Worm (Caenorhabditis elegans) whole organism, midembryonic: ENCODE measurements around the gene R01B10.3.
"Not testable (repeated sequence)": the region's sequence is repeated elsewhere in the genome, so short reads cannot be mapped to it uniquely, and the experiment has no call there.

Experiments used
- T22C8.4 ChIP-seq: fragments of 200-800 bp; sonication (Bioruptor generic); IDR thresholded peaks from 2 replicates; pipeline ENCODE4 v1.3.6; 2022; ENCODE audit warnings: missing genetic modification characterization, missing compliant biosample characterization
- cog-1 ChIP-seq: sonication (generic microtip); optimal IDR thresholded peaks from 2 replicates; lab custom pipeline; 2016; ENCODE audit warnings: missing genetic modification characterization, missing compliant biosample characterization
- flt-1 ChIP-seq: fragments of 200-800 bp; sonication (Bioruptor generic); IDR thresholded peaks from 2 replicates; pipeline ENCODE4 v1.3.6; 2022; ENCODE audit warnings: missing genetic modification characterization, missing compliant biosample characterization
- klf-2 ChIP-seq: fragments of 200-800 bp; sonication (Bioruptor generic); conservative IDR thresholded peaks from 2 replicates; pipeline ENCODE4 v1.3.6; 2022; ENCODE audit warnings: missing genetic modification reagents, missing genetic modification characterization, missing compliant biosample characterization
- med-1 ChIP-seq: sonication (generic microtip); optimal IDR thresholded peaks from 2 replicates; lab custom pipeline; 2017; ENCODE audit warnings: missing genetic modification characterization, mild to moderate bottlenecking, missing compliant biosample characterization, antibody characterized with exemption, missing genetic modification reagents; ENCODE audit not compliant: insufficient read depth
- ref-1 ChIP-seq: fragments of 200-800 bp; sonication (Bioruptor generic); conservative IDR thresholded peaks from 2 replicates; pipeline ENCODE4 v1.3.6; 2022; ENCODE audit warnings: missing genetic modification reagents, missing genetic modification characterization, missing compliant biosample characterization
- tab-1 ChIP-seq: fragments of 200-800 bp; sonication (Bioruptor generic); IDR thresholded peaks from 2 replicates; pipeline ENCODE4 v1.3.6; 2022; ENCODE audit warnings: missing genetic modification characterization, missing compliant biosample characterization
- ztf-23 ChIP-seq: fragments of 200-800 bp; sonication (Bioruptor generic); IDR thresholded peaks from 2 replicates; pipeline ENCODE4 v1.3.6; 2022; ENCODE audit warnings: missing genetic modification reagents, missing genetic modification characterization, missing compliant biosample characterization
- ztf-29 ChIP-seq: fragments of 200-800 bp; sonication (Bioruptor generic); IDR thresholded peaks from 2 replicates; pipeline ENCODE4 v1.3.6; 2022; ENCODE audit warnings: missing genetic modification reagents, missing genetic modification characterization, missing compliant biosample characterization

R01B10.3 gene

ce11 chrV:6044448-6044847 lies 481 bp downstream of the R01B10.3 start:
- no peak for TF ChIP-seq med-1
- TF ChIP-seq tab-1, result no peak
- no peak for TF ChIP-seq ztf-29 (GFP tag; lab: Robert Waterston, UW)
- TF ChIP-seq ztf-23 (GFP tag; lab: Robert Waterston, UW), result no peak
- no peak for TF ChIP-seq ref-1 (GFP tag; lab: Robert Waterston, UW)
- TF ChIP-seq T22C8.4, result no peak
- TF ChIP-seq flt-1 (GFP tag; lab: Robert Waterston, UW), result no peak
- TF ChIP-seq klf-2 (GFP tag; lab: Robert Waterston, UW), result no peak
- TF ChIP-seq cog-1 (tag; lab: Kevin White, UChicago), result no peak

- TF ChIP-seq ref-1 (GFP tag; lab: Robert Waterston, UW) (no peak), T22C8.4 (peak; percentile 80), ztf-29 (GFP tag; lab: Robert Waterston, UW) (no peak)
Observed at ce11 chrV:6043275-6044271, 1.4 kb downstream of the R01B10.3 start, which contains the start of gene cpi-2. Gene cpi-2, plus strand, starts transcription at chrV:6044062.

- TF ChIP-seq cog-1 (tag; lab: Kevin White, UChicago), result no peak
- no peak for TF ChIP-seq med-1
- TF ChIP-seq flt-1 (GFP tag; lab: Robert Waterston, UW), result no peak
- no peak for TF ChIP-seq ztf-23 (GFP tag; lab: Robert Waterston, UW)
- TF ChIP-seq tab-1, result no peak
- no peak for TF ChIP-seq klf-2 (GFP tag; lab: Robert Waterston, UW)
- TF ChIP-seq T22C8.4, result no peak
- TF ChIP-seq ztf-29 (GFP tag; lab: Robert Waterston, UW), result no peak
Observed at ce11 chrV:6041375-6041774, 3.6 kb downstream of the R01B10.3 start, which contains the start of gene R01B10.2. Gene R01B10.2, minus strand, starts transcription at chrV:6041475.

- not testable (repeated sequence) for TF ChIP-seq ref-1, ztf-23, ztf-29 (GFP tag; lab: Robert Waterston, UW)
Observed at ce11 chrV:6038405-6039151, 6.4 kb downstream of the R01B10.3 start, which contains the start of gene F29G9.1. Gene F29G9.1, plus strand, starts transcription at chrV:6039101.

- no peak for TF ChIP-seq ztf-29 (GFP tag; lab: Robert Waterston, UW)
- TF ChIP-seq ztf-23 (GFP tag; lab: Robert Waterston, UW), result no peak
- TF ChIP-seq med-1, result no peak
- no peak for TF ChIP-seq flt-1 (GFP tag; lab: Robert Waterston, UW)
Observed at ce11 chrV:6036547-6036946, 8.4 kb downstream of the R01B10.3 start.

ce11 chrV:6034714-6035113 lies 10.2 kb downstream of the R01B10.3 start, which contains the start of gene dhs-17:
Gene dhs-17, minus strand, starts transcription at chrV:6034814.
- no peak for TF ChIP-seq ztf-23 (GFP tag; lab: Robert Waterston, UW)

ce11 chrV:6033512-6033911 lies 11.4 kb downstream of the R01B10.3 start:
- TF ChIP-seq tab-1 (no peak), ref-1 (GFP tag; lab: Robert Waterston, UW) (no peak), med-1 (no peak), cog-1 (tag; lab: Kevin White, UChicago) (no peak), T22C8.4 (no peak), ztf-23 (GFP tag; lab: Robert Waterston, UW) (no peak), flt-1 (GFP tag; lab: Robert Waterston, UW) (no peak), ztf-29 (GFP tag; lab: Robert Waterston, UW) (no peak), klf-2 (GFP tag; lab: Robert Waterston, UW) (no peak)

ce11 chrV:6031585-6031984 lies 13.3 kb downstream of the R01B10.3 start:
- no peak for TF ChIP-seq cog-1 (tag; lab: Kevin White, UChicago)
- TF ChIP-seq med-1, result no peak
- no peak for TF ChIP-seq tab-1
- no peak for TF ChIP-seq ref-1 (GFP tag; lab: Robert Waterston, UW)

- TF ChIP-seq cog-1 (tag; lab: Kevin White, UChicago), result peak; percentile 31
- TF ChIP-seq ref-1 (GFP tag; lab: Robert Waterston, UW), result no peak
- TF ChIP-seq flt-1 (GFP tag; lab: Robert Waterston, UW), result 0 out of 2 replicates have a peak, but pooled peaks have one; percentile 29
- no peak for TF ChIP-seq ztf-23 (GFP tag; lab: Robert Waterston, UW)
- no peak for TF ChIP-seq klf-2 (GFP tag; lab: Robert Waterston, UW)
Observed at ce11 chrV:6030559-6030975, 14.4 kb downstream of the R01B10.3 start.

ce11 chrV:6022076-6022475 lies 22.9 kb downstream of the R01B10.3 start:
- no peak for TF ChIP-seq cog-1 (tag; lab: Kevin White, UChicago)
- TF ChIP-seq tab-1, result no peak
- no peak for TF ChIP-seq ztf-23 (GFP tag; lab: Robert Waterston, UW)
- no peak for TF ChIP-seq klf-2 (GFP tag; lab: Robert Waterston, UW)
